Fruit fly (Drosophila melanogaster): Measurements from ENCODE around the gene CG9922.
A peak's percentile ranks its signal among the peaks of the same experiment; 100 is the strongest.

CG9922 gene

dm6 chr3R:14064158-14064969 lies 28.2 kb upstream of the CG9922 start (continued):
- no peak for TF ChIP-seq CG18262 (tag; optimal IDR thresholded peaks at IDR 0.05)
- peak; percentile 38 for TF ChIP-seq BtbVII (GFP tag; optimal IDR thresholded peaks at IDR 0.05)
- no peak for TF ChIP-seq CG18599 (GFP tag; optimal IDR thresholded peaks at IDR 0.05)
- TF ChIP-seq Trl (optimal IDR thresholded peaks at IDR 0.05) = peak; percentile 20 to 72
- TF ChIP-seq Trl (GFP tag; optimal IDR thresholded peaks at IDR 0.05) = no peak
- no peak for TF ChIP-seq D19B (GFP tag; optimal IDR thresholded peaks at IDR 0.05)
- peak; percentile 21 for TF ChIP-seq CG15514 (GFP tag; optimal IDR thresholded peaks at IDR 0.05)
- TF ChIP-seq CG12071 (GFP tag; optimal IDR thresholded peaks at IDR 0.05) = peak; percentile 4
- no peak for TF ChIP-seq dysf (GFP tag; IDR thresholded peaks at IDR 0.05)
- no peak for TF ChIP-seq Adf1 (GFP tag; IDR thresholded peaks at IDR 0.05)
- no peak for TF ChIP-seq Fer2 (tag; optimal IDR thresholded peaks at IDR 0.05)
- no peak for TF ChIP-seq bbx (GFP tag; IDR thresholded peaks at IDR 0.05; ENCODE audit: partially characterized antibody)
- TF ChIP-seq zen (tag; optimal IDR thresholded peaks at IDR 0.05) = peak; percentile 34
- no peak for TF ChIP-seq Hand (GFP tag; optimal IDR thresholded peaks at IDR 0.05)
- no peak for TF ChIP-seq CG4424 (GFP tag; optimal IDR thresholded peaks at IDR 0.05)
- no peak for TF ChIP-seq CG7372 (GFP tag; IDR thresholded peaks at IDR 0.05)
- TF ChIP-seq bowl (GFP tag; IDR thresholded peaks at IDR 0.05) = no peak
- TF ChIP-seq sob (GFP tag; IDR thresholded peaks at IDR 0.05) = no peak
- no peak for TF ChIP-seq Meics (GFP tag; optimal IDR thresholded peaks at IDR 0.05)
- TF ChIP-seq Pdp1 (GFP tag; optimal IDR thresholded peaks at IDR 0.05) = peak in 1 of 2 experiments; percentile 76
- TF ChIP-seq pzg (GFP tag; optimal IDR thresholded peaks at IDR 0.05) = no peak
- no peak for TF ChIP-seq ken (GFP tag; IDR thresholded peaks at IDR 0.05)
- no peak for TF ChIP-seq dan (GFP tag; IDR thresholded peaks at IDR 0.05)
- peak; percentile 75 for TF ChIP-seq CG3163 (GFP tag; optimal IDR thresholded peaks at IDR 0.05)
- TF ChIP-seq bab2 (GFP tag; optimal IDR thresholded peaks at IDR 0.05) = no peak
- peak; percentile 96 for TF ChIP-seq Deaf1 (tag; optimal IDR thresholded peaks at IDR 0.05)
- no peak for TF ChIP-seq scrt (GFP tag; optimal IDR thresholded peaks at IDR 0.05)
- TF ChIP-seq CG32532 (GFP tag; IDR thresholded peaks at IDR 0.05) = peak; percentile 26; the same call in 1 of the 2 replicates
- no peak for TF ChIP-seq CG13624 (GFP tag; optimal IDR thresholded peaks at IDR 0.05)
- no peak for TF ChIP-seq CG6683 (GFP tag; optimal IDR thresholded peaks at IDR 0.05)
- TF ChIP-seq Myb (GFP tag; optimal IDR thresholded peaks at IDR 0.05) = no peak
- peak; percentile 41 for TF ChIP-seq gro (GFP tag; optimal IDR thresholded peaks at IDR 0.05)
- no peak for TF ChIP-seq CG4854 (GFP tag; optimal IDR thresholded peaks at IDR 0.05)
- TF ChIP-seq fru (optimal IDR thresholded peaks at IDR 0.05) = no peak
- peak in 1 of 2 experiments; percentile 14 for TF ChIP-seq Eip74EF (GFP tag; optimal IDR thresholded peaks at IDR 0.05)
- TF ChIP-seq CG11695 (GFP tag; IDR thresholded peaks at IDR 0.05) = 0 out of 3 replicates have a peak, but pooled peaks have one; percentile 20
- TF ChIP-seq CG10366 (GFP tag; IDR thresholded peaks at IDR 0.05) = no peak
- no peak for TF ChIP-seq NK7.1 (GFP tag; optimal IDR thresholded peaks at IDR 0.05)
- TF ChIP-seq zfh1 (GFP tag; IDR thresholded peaks at IDR 0.05) = no peak
- TF ChIP-seq hth (optimal IDR thresholded peaks at IDR 0.05) = no peak
- TF ChIP-seq Bteb2 (GFP tag; optimal IDR thresholded peaks at IDR 0.05) = no peak
- no peak for TF ChIP-seq HLHmδ (GFP tag; optimal IDR thresholded peaks at IDR 0.05)
- no peak for TF ChIP-seq CG8944 (GFP tag; optimal IDR thresholded peaks at IDR 0.05)
- TF ChIP-seq CG10462 (GFP tag; optimal IDR thresholded peaks at IDR 0.05) = no peak
- TF ChIP-seq bcd (GFP tag; optimal IDR thresholded peaks at IDR 0.05) = peak; percentile 2
- TF ChIP-seq Fer3 (tag; optimal IDR thresholded peaks at IDR 0.05) = no peak
- TF ChIP-seq Dp (GFP tag; optimal IDR thresholded peaks at IDR 0.05) = no peak
- TF ChIP-seq abd-A (tag; optimal IDR thresholded peaks at IDR 0.05) = peak; percentile 29
- no peak for TF ChIP-seq Sry-δ (GFP tag; optimal IDR thresholded peaks at IDR 0.05)
- no peak for TF ChIP-seq ind (GFP tag; optimal IDR thresholded peaks at IDR 0.05)
